Fruit fly (Drosophila melanogaster): ENCODE measurements around the gene Cdc7.

DNA sequence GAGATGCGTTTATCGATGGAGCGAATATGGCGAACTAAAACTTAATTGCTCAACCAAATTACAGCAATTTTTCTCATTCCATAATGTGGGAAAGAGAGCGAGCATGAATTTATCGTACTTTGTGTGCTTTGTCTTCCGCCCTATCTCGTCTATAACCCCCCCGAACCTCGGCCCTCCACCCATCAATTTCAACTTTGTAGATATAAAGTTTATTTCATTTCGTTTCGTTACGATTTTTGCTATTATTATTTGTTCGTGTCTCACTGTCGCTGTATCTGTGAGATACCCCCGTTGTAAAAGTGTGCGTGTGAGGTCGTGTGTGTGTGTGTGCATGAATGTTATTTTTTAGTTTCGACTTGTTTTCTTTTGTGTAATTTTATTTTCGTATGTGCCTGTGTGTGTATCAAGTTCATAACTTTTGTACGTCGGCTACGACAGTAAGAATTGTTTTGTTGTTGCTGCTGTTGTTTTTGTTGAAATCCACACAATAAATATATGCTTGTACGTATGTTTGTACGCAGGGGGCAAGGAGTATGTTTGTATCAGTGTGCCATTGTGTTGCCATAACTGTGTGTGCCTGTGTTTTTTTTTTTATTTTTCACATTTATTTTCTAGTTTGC, 54.3 kb downstream of the Cdc7 start:
- TF ChIP-seq Abd-B (GFP tag; optimal IDR thresholded peaks at IDR 0.05) (no peak), foxo (GFP tag; optimal IDR thresholded peaks at IDR 0.05) (no peak), lola (GFP tag; optimal IDR thresholded peaks at IDR 0.05) (no peak), dsf (GFP tag; optimal IDR thresholded peaks at IDR 0.05; ENCODE audit: borderline replicate concordance) (no peak), Rel (GFP tag; optimal IDR thresholded peaks at IDR 0.05) (no peak), Rel (tag; optimal IDR thresholded peaks at IDR 0.05) (no peak), sv (GFP tag; optimal IDR thresholded peaks at IDR 0.05) (no peak), usp (GFP tag; optimal IDR thresholded peaks at IDR 0.05) (no peak), br (GFP tag; optimal IDR thresholded peaks at IDR 0.05) (no peak), h (GFP tag; optimal IDR thresholded peaks at IDR 0.05) (no peak), Mio (GFP tag; optimal IDR thresholded peaks at IDR 0.05) (no peak)

Measured in whole organism, wandering third instar larva.